Worm (Caenorhabditis elegans): ENCODE results near the gene trm-2A.

trm-2A gene

DNA sequence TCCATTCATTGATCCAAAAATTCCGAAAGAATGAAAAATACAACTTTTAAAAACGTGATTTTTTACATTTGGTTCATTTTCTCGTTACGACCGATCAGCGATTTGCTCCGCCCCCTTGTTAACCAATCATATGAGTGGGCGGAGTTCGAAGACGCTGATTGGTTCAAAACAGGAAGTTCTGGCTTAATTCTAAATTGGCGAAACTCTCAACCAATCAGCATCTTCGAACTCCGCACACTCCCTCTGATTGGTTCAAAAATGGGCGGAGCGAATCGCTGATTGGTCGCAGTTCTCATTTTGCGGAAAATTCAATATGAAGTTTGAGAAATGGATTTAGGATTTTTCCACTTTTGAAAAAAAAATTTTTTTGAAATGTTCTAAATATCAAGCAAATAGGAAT, 41.1 kb downstream of the trm-2A start:
- TF ChIP-seq nhr-2 (tag; optimal IDR thresholded peaks at IDR 0.05), result no peak
- no peak for TF ChIP-seq sem-2 (GFP tag; optimal IDR thresholded peaks at IDR 0.05)
- no peak for TF ChIP-seq mep-1 (tag; optimal IDR thresholded peaks at IDR 0.05)
- TF ChIP-seq unc-120 (tag; optimal IDR thresholded peaks at IDR 0.05; ENCODE audit: poor library complexity, severe bottlenecking), result no peak
- TF ChIP-seq ces-1 (GFP tag; optimal IDR thresholded peaks at IDR 0.05), result no peak

DNA sequence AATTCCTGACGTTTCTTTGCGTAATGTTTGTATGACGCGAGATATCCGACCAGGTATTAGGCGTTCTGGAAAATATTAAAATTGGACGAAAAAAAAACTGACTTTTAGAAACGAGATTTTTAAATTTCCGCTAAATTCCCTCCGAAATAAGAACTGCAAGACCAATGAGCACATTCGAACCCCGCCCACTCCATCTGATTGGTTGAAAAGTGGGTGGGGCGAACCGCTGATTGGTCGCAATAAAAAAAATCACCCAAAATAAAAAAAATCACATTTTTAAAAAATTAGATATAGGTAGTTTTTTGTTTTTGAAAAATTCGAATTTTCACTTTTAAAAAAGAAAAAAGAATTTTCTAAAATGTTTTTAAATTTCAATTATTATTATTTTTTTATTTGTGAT, 44.3 kb downstream of the trm-2A start:
- no peak for TF ChIP-seq nhr-237 (tag; optimal IDR thresholded peaks at IDR 0.05)
- no peak for TF ChIP-seq elt-3 (tag; optimal IDR thresholded peaks at IDR 0.05)
- TF ChIP-seq nhr-12 (tag; optimal IDR thresholded peaks at IDR 0.05), result no peak
- TF ChIP-seq unc-39 (tag; optimal IDR thresholded peaks at IDR 0.05), result no peak
- TF ChIP-seq bed-3 (GFP tag; optimal IDR thresholded peaks at IDR 0.05), result no peak
- no peak for TF ChIP-seq lsy-2 (tag; optimal IDR thresholded peaks at IDR 0.05)
- TF ChIP-seq unc-120 (tag; optimal IDR thresholded peaks at IDR 0.05; ENCODE audit: poor library complexity, severe bottlenecking), result no peak
- TF ChIP-seq sem-2 (GFP tag; optimal IDR thresholded peaks at IDR 0.05), result no peak
- TF ChIP-seq ces-1 (GFP tag; optimal IDR thresholded peaks at IDR 0.05), result no peak
- no peak for TF ChIP-seq elt-1 (tag; optimal IDR thresholded peaks at IDR 0.05; ENCODE audit: borderline replicate concordance, insufficient read depth)
- TF ChIP-seq mls-2 (tag; optimal IDR thresholded peaks at IDR 0.05), result no peak

- TF ChIP-seq ham-2 (GFP tag; optimal IDR thresholded peaks at IDR 0.05) (no peak), unc-39 (tag; optimal IDR thresholded peaks at IDR 0.05) (no peak), lsy-2 (tag; optimal IDR thresholded peaks at IDR 0.05) (no peak), nhr-76 (tag; optimal IDR thresholded peaks at IDR 0.05) (no peak), blmp-1 (tag; optimal IDR thresholded peaks at IDR 0.05) (no peak), nhr-237 (tag; optimal IDR thresholded peaks at IDR 0.05) (no peak), tbx-8 (GFP tag; optimal IDR thresholded peaks at IDR 0.05) (no peak), lin-13 (tag; optimal IDR thresholded peaks at IDR 0.05) (no peak), ceh-83 (GFP tag; optimal IDR thresholded peaks at IDR 0.05) (no peak), cnd-1 (tag; optimal IDR thresholded peaks at IDR 0.05) (no peak), mab-5 (tag; optimal IDR thresholded peaks at IDR 0.05) (no peak)
Measured at ce11 chrV:949760-950159, 45.0 kb downstream of the trm-2A start, which contains the start of gene Y50D4C.6. TSS of gene Y50D4C.6 (minus strand) at chrV:949860.
